Worm (Caenorhabditis elegans) whole organism, early embryonic: ENCODE data around the gene ugt-18.

Source experiments
- B0310.2 ChIP-seq: sonication (generic microtip); optimal IDR thresholded peaks from 2 replicates; lab custom pipeline; 2016; ENCODE audit warnings: mild to moderate bottlenecking, missing genetic modification characterization, missing compliant biosample characterization
- aly-1 ChIP-seq: sonication (generic microtip); optimal IDR thresholded peaks from 2 replicates; lab custom pipeline; 2016; ENCODE audit warnings: missing genetic modification characterization, missing compliant biosample characterization
- flt-1 ChIP-seq: fragments of 200-800 bp; sonication (Bioruptor generic); IDR thresholded peaks from 2 replicates; pipeline ENCODE4 v1.3.6; 2022; ENCODE audit warnings: missing genetic modification characterization, missing compliant biosample characterization
- tra-4 ChIP-seq: sonication (generic microtip); optimal IDR thresholded peaks from 2 replicates; lab custom pipeline; 2017; ENCODE audit warnings: missing genetic modification characterization, missing compliant biosample characterization

ce11 chrV:12811810-12812209, 8.2 kb upstream of the ugt-18 start:
- TF ChIP-seq aly-1 (tag; lab: Kevin White, UChicago) (no peak), tra-4 (tag; lab: Kevin White, UChicago) (no peak), B0310.2 (tag; lab: Kevin White, UChicago) (no peak), flt-1 (GFP tag; lab: Robert Waterston, UW) (no peak)
